Worm (Caenorhabditis elegans) whole organism, L4/young adult: ENCODE results near the gene ets-5.

Experiments used
- W03F9.2 ChIP-seq: fragments of 150-350 bp; optimal IDR thresholded peaks from 2 replicates; lab custom pipeline; 2014; ENCODE audit warnings: missing biosample characterization, missing genetic modification characterization
- dao-5 ChIP-seq: sonication (generic microtip); optimal IDR thresholded peaks from 2 replicates; lab custom pipeline; 2016; ENCODE audit warnings: missing genotype, missing genetic modification characterization, moderate library complexity, missing compliant biosample characterization
- him-1 ChIP-seq: sonication (generic microtip); optimal IDR thresholded peaks from 2 replicates; lab custom pipeline; 2016; ENCODE audit warnings: missing genotype, missing genetic modification reagents, missing genetic modification characterization, missing compliant biosample characterization

The ets-5 gene

DNA sequence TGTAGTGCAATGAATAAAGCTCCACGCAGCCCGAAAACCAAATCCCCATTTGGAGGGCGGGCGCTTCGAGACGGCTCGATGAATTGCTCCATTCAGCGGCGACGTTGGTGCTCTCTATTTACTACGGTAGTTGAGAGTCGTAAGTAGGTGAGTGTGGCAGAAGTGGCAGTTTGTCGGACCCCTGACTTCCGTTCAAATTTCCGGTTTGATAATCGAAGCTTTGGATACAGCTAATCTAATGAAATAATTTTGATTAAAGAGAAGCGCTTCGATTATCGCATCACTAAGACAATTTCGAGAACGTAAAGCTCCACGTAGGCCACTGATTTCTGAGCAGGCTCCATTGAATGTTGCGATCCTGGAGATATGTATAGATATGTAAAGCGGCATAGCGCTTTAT lies at the start of gene ets-5:
TSS of gene ets-5 (minus strand) at position 32 of the 400 bp plus-strand sequence.
- TF ChIP-seq W03F9.2 (tag; lab: Kevin White, UChicago) (no peak), dao-5 (tag; lab: Kevin White, UChicago) (no peak), him-1 (tag; lab: Kevin White, UChicago) (no peak)

DNA sequence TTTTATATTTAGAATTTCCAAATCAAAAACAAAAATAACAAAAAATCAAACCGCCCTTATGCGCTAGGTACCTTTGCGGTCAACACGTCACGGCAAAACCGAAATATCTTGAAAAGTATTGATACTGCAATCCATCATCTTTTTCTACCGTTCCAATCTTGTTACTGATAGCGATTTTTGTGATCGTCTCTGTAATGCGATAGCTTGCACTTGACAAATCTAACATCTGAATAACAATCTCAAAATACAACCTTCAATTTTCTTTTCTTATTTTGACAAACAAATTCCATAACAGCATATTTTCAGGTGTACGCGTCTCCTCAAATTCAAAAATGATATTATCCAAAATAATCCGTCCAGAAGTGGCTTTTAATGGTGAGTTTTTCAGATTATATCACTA lies 49.7 kb upstream of the ets-5 start, which contains the start of gene tbc-7:
TSS of gene tbc-7 (plus strand) at position 301 of the 400 bp plus-strand sequence.
- TF ChIP-seq dao-5 (tag; lab: Kevin White, UChicago) (no peak), him-1 (tag; lab: Kevin White, UChicago) (no peak)

- TF ChIP-seq W03F9.2 (tag; lab: Kevin White, UChicago) (no peak), him-1 (tag; lab: Kevin White, UChicago) (no peak), dao-5 (tag; lab: Kevin White, UChicago) (no peak)
Measured at ce11 chrX:5131760-5132159, 47.4 kb upstream of the ets-5 start.

- TF ChIP-seq him-1 (tag; lab: Kevin White, UChicago) (no peak), dao-5 (tag; lab: Kevin White, UChicago) (no peak), W03F9.2 (tag; lab: Kevin White, UChicago) (no peak)
Measured at ce11 chrX:5129447-5129846, 45.1 kb upstream of the ets-5 start.

DNA sequence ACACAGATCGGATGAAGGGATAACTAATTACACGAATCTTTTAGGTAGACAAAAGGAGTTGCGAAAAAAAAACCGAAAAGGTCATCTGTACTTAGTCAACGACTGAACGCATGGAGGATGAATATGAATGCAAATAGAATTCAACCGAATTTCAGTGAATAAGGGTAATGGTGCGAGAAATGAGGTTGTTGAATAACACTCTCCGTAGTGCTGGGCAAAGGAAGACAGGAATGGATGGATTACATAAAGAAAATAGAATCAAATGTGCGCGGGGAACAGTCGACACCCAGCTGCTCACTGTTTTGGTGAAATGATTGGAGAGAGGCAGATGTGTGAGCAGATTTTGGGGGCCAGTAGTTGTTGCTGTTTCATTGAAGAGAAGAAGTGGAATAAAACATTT lies 40.0 kb upstream of the ets-5 start:
- TF ChIP-seq him-1 (tag; lab: Kevin White, UChicago) (no peak), dao-5 (tag; lab: Kevin White, UChicago) (no peak), W03F9.2 (tag; lab: Kevin White, UChicago) (no peak)

DNA sequence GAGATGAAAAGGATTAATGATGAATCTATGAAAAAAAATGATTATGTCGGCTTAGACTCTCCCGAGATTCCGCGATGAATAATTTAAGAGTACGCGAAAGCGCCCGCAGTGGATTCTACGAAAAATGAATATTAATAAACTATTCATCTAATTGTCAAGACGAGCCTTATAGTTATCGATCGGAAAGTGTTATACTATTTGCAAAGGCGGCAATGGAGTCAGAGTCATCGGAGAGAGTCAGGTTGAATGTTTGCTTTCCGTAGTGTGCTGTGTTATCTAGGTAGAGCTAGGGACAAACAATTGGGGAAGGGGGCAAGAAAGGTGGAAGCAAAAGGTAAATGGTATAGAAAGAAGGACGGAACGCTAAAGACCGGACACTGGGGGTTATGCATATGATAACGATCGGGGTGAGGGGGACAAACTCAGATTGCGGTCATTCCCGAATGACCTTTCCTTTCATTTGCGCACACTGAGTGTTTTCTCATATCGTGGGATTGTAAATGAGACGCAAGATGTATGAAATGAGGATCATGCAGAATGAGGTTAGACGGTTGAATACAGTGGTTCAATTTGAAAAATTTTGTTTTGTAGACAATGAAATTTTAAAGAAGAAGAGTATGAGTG lies 38.6 kb upstream of the ets-5 start:
- TF ChIP-seq him-1 (tag; lab: Kevin White, UChicago) (no peak), W03F9.2 (tag; lab: Kevin White, UChicago) (no peak)

DNA sequence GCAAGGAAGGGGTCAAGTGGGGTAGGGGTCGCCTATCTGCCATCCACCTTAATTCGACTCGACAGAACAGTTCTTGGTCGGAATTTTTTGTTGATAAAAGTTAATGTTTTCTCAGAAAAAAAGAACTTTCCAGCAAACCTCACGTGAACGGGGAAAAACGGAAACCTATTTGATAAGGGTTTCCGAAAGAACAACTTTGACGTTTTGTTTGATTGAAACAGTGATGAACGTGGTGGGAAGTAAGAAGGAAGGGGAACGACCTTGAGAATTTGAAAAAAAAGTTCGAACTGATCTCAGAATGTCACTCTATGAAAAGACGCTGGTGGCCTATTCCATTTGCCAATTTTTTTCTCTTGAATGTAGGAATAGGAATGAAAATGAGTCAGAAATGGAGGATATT lies 38.0 kb upstream of the ets-5 start:
- no peak for TF ChIP-seq him-1 (tag; lab: Kevin White, UChicago)
- no peak for TF ChIP-seq dao-5 (tag; lab: Kevin White, UChicago)
- no peak for TF ChIP-seq W03F9.2 (tag; lab: Kevin White, UChicago)

- TF ChIP-seq him-1 (tag; lab: Kevin White, UChicago) (peak; percentile 8), dao-5 (tag; lab: Kevin White, UChicago) (no peak), W03F9.2 (tag; lab: Kevin White, UChicago) (no peak)
Measured at ce11 chrX:5121789-5122188, 37.5 kb upstream of the ets-5 start.

DNA sequence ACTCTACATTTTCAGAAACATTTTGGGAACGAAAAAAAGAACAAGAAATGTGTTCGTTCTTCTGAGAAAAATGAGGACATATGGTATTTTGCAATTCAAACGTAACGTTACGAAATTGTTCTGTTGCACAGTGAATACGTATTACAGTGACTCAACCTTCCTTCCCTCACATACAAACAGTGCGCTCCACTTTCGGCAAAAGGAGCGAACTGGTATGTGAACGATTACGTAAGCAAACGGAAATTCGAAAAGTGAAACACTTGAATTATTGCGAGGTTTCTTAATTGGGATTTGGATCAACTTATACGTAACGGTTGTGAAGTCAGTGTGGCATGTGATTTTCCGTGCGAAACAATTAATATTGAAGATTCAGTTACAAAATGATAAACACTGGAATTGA lies 36.5 kb upstream of the ets-5 start:
- no peak for TF ChIP-seq W03F9.2 (tag; lab: Kevin White, UChicago)
- TF ChIP-seq him-1 (tag; lab: Kevin White, UChicago), result no peak
- TF ChIP-seq dao-5 (tag; lab: Kevin White, UChicago), result no peak

- no peak for TF ChIP-seq dao-5 (tag; lab: Kevin White, UChicago)
- no peak for TF ChIP-seq him-1 (tag; lab: Kevin White, UChicago)
- no peak for TF ChIP-seq W03F9.2 (tag; lab: Kevin White, UChicago)
Measured at ce11 chrX:5120196-5120595, 35.9 kb upstream of the ets-5 start.

ce11 chrX:5119686-5120085 lies 35.4 kb upstream of the ets-5 start:
- TF ChIP-seq dao-5 (tag; lab: Kevin White, UChicago) (no peak), him-1 (tag; lab: Kevin White, UChicago) (no peak), W03F9.2 (tag; lab: Kevin White, UChicago) (no peak)

DNA sequence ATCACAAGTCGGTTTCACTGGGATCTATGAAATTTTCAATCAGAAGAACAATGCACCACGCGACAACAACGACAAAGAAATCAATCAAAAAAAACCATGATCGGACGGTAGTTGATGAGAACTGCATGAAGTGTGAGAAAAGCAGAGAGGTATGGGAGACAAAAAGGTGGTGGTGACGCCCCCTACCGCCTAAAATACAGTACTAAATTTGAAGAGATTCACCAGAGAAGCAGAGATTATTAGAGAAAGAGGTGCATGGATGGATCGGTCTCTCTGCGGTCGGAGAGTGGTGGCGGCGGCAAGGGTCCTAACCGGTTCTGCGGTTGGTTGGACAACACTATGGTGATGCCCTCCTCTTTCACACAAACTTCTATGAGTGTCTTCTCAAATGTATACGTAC lies 34.9 kb upstream of the ets-5 start:
- TF ChIP-seq dao-5 (tag; lab: Kevin White, UChicago), result no peak
- no peak for TF ChIP-seq him-1 (tag; lab: Kevin White, UChicago)
- no peak for TF ChIP-seq W03F9.2 (tag; lab: Kevin White, UChicago)

DNA sequence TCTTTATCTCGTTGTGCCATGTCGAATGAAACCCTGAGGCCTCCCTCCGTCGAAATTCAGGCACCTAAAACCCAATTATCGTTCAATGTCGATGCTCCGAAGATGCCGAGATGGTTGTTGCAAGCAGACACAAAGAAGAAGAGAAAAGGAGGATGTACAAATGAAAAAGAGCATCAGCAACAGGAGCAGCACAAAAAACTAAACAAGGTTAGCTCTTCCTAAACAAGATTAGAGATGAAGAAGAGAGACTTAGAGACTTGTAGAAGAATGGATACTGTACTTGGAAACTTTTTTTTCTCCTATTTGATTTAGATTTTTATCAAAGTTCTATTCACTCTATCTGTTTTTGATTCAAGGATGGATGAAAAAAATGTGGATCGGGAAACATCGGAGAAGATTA lies 33.2 kb upstream of the ets-5 start:
- TF ChIP-seq dao-5 (tag; lab: Kevin White, UChicago), result no peak
- TF ChIP-seq him-1 (tag; lab: Kevin White, UChicago), result no peak
- no peak for TF ChIP-seq W03F9.2 (tag; lab: Kevin White, UChicago)

- TF ChIP-seq W03F9.2 (tag; lab: Kevin White, UChicago) (no peak), him-1 (tag; lab: Kevin White, UChicago) (no peak), dao-5 (tag; lab: Kevin White, UChicago) (no peak)
Measured at ce11 chrX:5116816-5117459, 32.6 kb upstream of the ets-5 start, which contains the start of gene apl-1. Gene apl-1 (minus strand): TSS chrX:5116866.
